Worm (Caenorhabditis elegans) whole organism, young adult: ENCODE results near the gene D1005.4.

Experiments
- B0035.1 ChIP-seq: sonication (generic microtip); optimal IDR thresholded peaks from 2 replicates; lab custom pipeline; 2016; ENCODE audit warnings: missing genetic modification characterization, mild to moderate bottlenecking, missing compliant biosample characterization, missing genotype, missing genetic modification reagents
- B0336.3 ChIP-seq: fragments of 200-800 bp; sonication (Bioruptor generic); IDR thresholded peaks from 2 replicates; pipeline ENCODE4 v1.3.6; 2022; ENCODE audit warnings: missing genetic modification characterization, missing compliant biosample characterization
- F49E8.2 ChIP-seq: sonication (generic microtip); optimal IDR thresholded peaks from 3 replicates; lab custom pipeline; 2017; ENCODE audit warnings: missing genetic modification characterization, mild to moderate bottlenecking, missing compliant biosample characterization, antibody characterized with exemption, moderate library complexity; ENCODE audit not compliant: insufficient read depth
- F52B5.7 ChIP-seq: sonication (generic microtip); optimal IDR thresholded peaks from 2 replicates; lab custom pipeline; 2016; ENCODE audit warnings: mild to moderate bottlenecking, missing genetic modification characterization, missing compliant biosample characterization
- K11D2.4 ChIP-seq: fragments of 200-800 bp; sonication (Bioruptor generic); IDR thresholded peaks from 2 replicates; pipeline ENCODE4 v1.3.6; 2022; ENCODE audit warnings: missing genetic modification reagents, missing genetic modification characterization, missing compliant biosample characterization
- Y79H2A.3 ChIP-seq: fragments of 200-800 bp; sonication (Bioruptor generic); conservative IDR thresholded peaks from 2 replicates; pipeline ENCODE4 v1.3.6; 2022; ENCODE audit warnings: missing genetic modification reagents, missing genetic modification characterization, missing compliant biosample characterization
- ZK185.1 ChIP-seq: sonication (generic microtip); optimal IDR thresholded peaks from 2 replicates; lab custom pipeline; 2016; ENCODE audit warnings: mild to moderate bottlenecking, missing genetic modification characterization, missing compliant biosample characterization; ENCODE audit not compliant: poor library complexity, severe bottlenecking
- akir-1 ChIP-seq: fragments of 200-800 bp; sonication (Bioruptor generic); optimal IDR thresholded peaks from 2 replicates; lab custom pipeline; 2018; ENCODE audit warnings: mild to moderate bottlenecking, missing genetic modification characterization, moderate library complexity, missing compliant biosample characterization
- ama-1 ChIP-seq, 3 experiments: fragments of 150-350 bp in 1 of 3; sonication (generic microtip) in 2 of 3; optimal IDR thresholded peaks; 2 replicates each; lab custom pipeline; 2014 to 2018; ENCODE audit warnings: missing biosample characterization in 2 of 3, missing genetic modification characterization in 2 of 3, missing genetic modification reagents in 2 of 3
- attf-3 ChIP-seq: fragments of 200-800 bp; sonication (Bioruptor generic); conservative IDR thresholded peaks from 2 replicates; pipeline ENCODE4 v1.3.6; 2022; ENCODE audit warnings: missing genetic modification reagents, missing genetic modification characterization, missing compliant biosample characterization
- attf-6 ChIP-seq: fragments of 200-800 bp; sonication (Bioruptor generic); IDR thresholded peaks from 2 replicates; pipeline ENCODE4 v1.3.6; 2022; ENCODE audit warnings: missing genetic modification reagents, missing genetic modification characterization, missing compliant biosample characterization
- dox-1 ChIP-seq: fragments of 200-800 bp; sonication (Bioruptor generic); IDR thresholded peaks from 2 replicates; pipeline ENCODE4 v1.3.6; 2022; ENCODE audit warnings: missing genetic modification reagents, missing genetic modification characterization, missing compliant biosample characterization
- dpff-1 ChIP-seq: sonication (generic microtip); optimal IDR thresholded peaks from 2 replicates; lab custom pipeline; 2017; ENCODE audit warnings: mild to moderate bottlenecking, missing genetic modification characterization, missing compliant biosample characterization
- him-1 ChIP-seq: sonication (generic microtip); optimal IDR thresholded peaks from 2 replicates; lab custom pipeline; 2016; ENCODE audit warnings: missing genotype, missing genetic modification reagents, missing genetic modification characterization, missing compliant biosample characterization
- hlh-26 ChIP-seq: fragments of 200-800 bp; sonication (Bioruptor generic); conservative IDR thresholded peaks from 2 replicates; pipeline ENCODE4 v1.3.6; 2022; ENCODE audit warnings: missing genetic modification reagents, missing genetic modification characterization, missing compliant biosample characterization
- hmg-1.2 ChIP-seq: fragments of 200-800 bp; sonication (Bioruptor generic); IDR thresholded peaks from 2 replicates; pipeline ENCODE4 v1.3.6; 2022; ENCODE audit warnings: missing genetic modification reagents, missing genetic modification characterization, missing compliant biosample characterization
- hmg-20 ChIP-seq: fragments of 200-800 bp; sonication (Bioruptor generic); IDR thresholded peaks from 2 replicates; pipeline ENCODE4 v1.3.6; 2022; ENCODE audit warnings: missing genetic modification reagents, missing genetic modification characterization, missing compliant biosample characterization
- lag-1 ChIP-seq: fragments of 200-800 bp; sonication (Bioruptor generic); IDR thresholded peaks from 2 replicates; pipeline ENCODE4 v1.3.6; 2022; ENCODE audit warnings: missing genetic modification reagents, missing genetic modification characterization, missing compliant biosample characterization
- let-607 ChIP-seq, 2 experiments: fragments of 200-800 bp in 1 of 2; sonication (Bioruptor generic) in 1 of 2; sonication (generic microtip) in 1 of 2; optimal IDR thresholded peaks; 2 replicates each; lab custom pipeline; 2016 to 2018; ENCODE audit warnings: mild to moderate bottlenecking in 2 of 2, missing compliant biosample characterization in 2 of 2, missing genetic modification characterization in 2 of 2, moderate library complexity in 2 of 2, missing genotype in 1 of 2
- lin-35 ChIP-seq, 3 experiments: fragments of 150-350 bp in 2 of 3; sonication (generic microtip) in 1 of 3; optimal IDR thresholded peaks; 2 replicates each; lab custom pipeline; 2014 to 2018; ENCODE audit warnings: missing biosample characterization in 3 of 3, missing genetic modification characterization in 3 of 3, missing genetic modification reagents in 3 of 3
- lin-40 ChIP-seq: sonication (generic microtip); optimal IDR thresholded peaks from 2 replicates; lab custom pipeline; 2016; ENCODE audit warnings: missing genetic modification characterization, mild to moderate bottlenecking, missing compliant biosample characterization, missing genotype, missing genetic modification reagents
- lin-54 ChIP-seq: fragments of 200-800 bp; sonication (Bioruptor generic); optimal IDR thresholded peaks from 2 replicates; lab custom pipeline; 2018; ENCODE audit warnings: mild to moderate bottlenecking, missing genetic modification characterization, missing compliant biosample characterization
- madf-10 ChIP-seq: sonication (generic microtip); optimal IDR thresholded peaks from 2 replicates; lab custom pipeline; 2016; ENCODE audit warnings: mild to moderate bottlenecking, missing genetic modification characterization, missing compliant biosample characterization
- nfyb-1 ChIP-seq: fragments of 200-800 bp; sonication (Bioruptor generic); IDR thresholded peaks from 2 replicates; pipeline ENCODE4 v1.3.6; 2022; ENCODE audit warnings: missing genetic modification reagents, missing genetic modification characterization, missing compliant biosample characterization
- nhr-90 ChIP-seq: sonication (generic microtip); optimal IDR thresholded peaks from 2 replicates; lab custom pipeline; 2016; ENCODE audit warnings: missing genotype, mild to moderate bottlenecking, missing genetic modification characterization, missing compliant biosample characterization
- pbrm-1 ChIP-seq: fragments of 200-800 bp; sonication (Bioruptor generic); IDR thresholded peaks from 2 replicates; pipeline ENCODE4 v1.3.6; 2022; ENCODE audit warnings: missing genetic modification reagents, missing genetic modification characterization, missing compliant biosample characterization
- pha-4 ChIP-seq: fragments of 150-350 bp; sonication (generic microtip); optimal IDR thresholded peaks from 2 replicates; lab custom pipeline; 2014; ENCODE audit warnings: missing biosample characterization, missing genetic modification reagents, missing genetic modification characterization
- repo-1 ChIP-seq: sonication (generic microtip); optimal IDR thresholded peaks from 2 replicates; lab custom pipeline; 2017; ENCODE audit warnings: mild to moderate bottlenecking, missing genetic modification characterization, missing compliant biosample characterization
- snpc-1.1 ChIP-seq: sonication (generic microtip); optimal IDR thresholded peaks from 2 replicates; lab custom pipeline; 2017; ENCODE audit warnings: missing genetic modification characterization, mild to moderate bottlenecking, missing compliant biosample characterization, antibody characterized with exemption, moderate library complexity, missing genotype, missing genetic modification reagents; ENCODE audit not compliant: insufficient read depth
- tlf-1 ChIP-seq: fragments of 200-800 bp; sonication (Bioruptor generic); optimal IDR thresholded peaks from 2 replicates; lab custom pipeline; 2018; ENCODE audit warnings: mild to moderate bottlenecking, missing genetic modification characterization, missing compliant biosample characterization
- zim-3 ChIP-seq: sonication (generic microtip); optimal IDR thresholded peaks from 2 replicates; lab custom pipeline; 2017; ENCODE audit warnings: mild to moderate bottlenecking, missing genetic modification characterization, moderate library complexity, missing compliant biosample characterization
- ztf-22 ChIP-seq: fragments of 200-800 bp; sonication (Bioruptor generic); optimal IDR thresholded peaks from 2 replicates; lab custom pipeline; 2018; ENCODE audit warnings: mild to moderate bottlenecking, missing genetic modification characterization, moderate library complexity, missing compliant biosample characterization
- ztf-25 ChIP-seq: fragments of 200-800 bp; sonication (Bioruptor generic); IDR thresholded peaks from 2 replicates; pipeline ENCODE4 v1.3.6; 2022; ENCODE audit warnings: missing genetic modification reagents, missing genetic modification characterization, missing compliant biosample characterization

Gene D1005.4

DNA sequence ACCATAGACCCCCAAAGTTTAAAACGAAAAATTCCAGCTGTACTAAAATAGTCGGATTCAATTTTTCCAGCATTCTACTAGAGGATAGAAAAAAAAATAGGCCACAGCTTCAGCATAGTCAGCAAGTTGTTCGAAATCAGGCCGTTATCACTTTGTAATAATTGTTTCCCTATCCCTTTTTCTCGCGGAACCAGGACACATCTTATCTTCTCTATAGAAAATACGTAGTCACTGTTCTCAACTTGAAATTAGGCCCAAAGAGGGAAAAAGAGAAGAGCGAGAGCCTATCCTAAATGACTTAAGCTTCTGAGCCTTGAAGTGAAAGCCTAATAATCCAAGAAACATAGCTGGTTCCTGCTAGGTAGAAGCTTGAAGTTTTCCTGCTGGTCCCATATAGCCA, 39.9 kb downstream of the D1005.4 start:
- TF ChIP-seq attf-6 (no peak), hlh-26 (no peak), ztf-22 (no peak), lag-1 (0 out of 2 replicates have a peak, but pooled peaks have one; percentile 11), hmg-20 (GFP tag; lab: Robert Waterston, UW) (0 out of 2 replicates have a peak, but pooled peaks have one; percentile 36), ztf-25 (GFP tag; lab: Robert Waterston, UW) (no peak), ZK185.1 (tag; lab: Kevin White, UChicago) (peak; percentile 44), pbrm-1 (GFP tag; lab: Robert Waterston, UW) (peak; percentile 31; the same call in 1 of the 2 replicates), attf-3 (GFP tag; lab: Robert Waterston, UW) (no peak), F52B5.7 (tag; lab: Kevin White, UChicago) (no peak), K11D2.4 (GFP tag; lab: Robert Waterston, UW) (peak; percentile 26; the same call in 1 of the 2 replicates), tlf-1 (GFP tag; lab: Kevin White, UChicago) (peak; percentile 33), snpc-1.1 (tag; lab: Kevin White, UChicago) (no peak), pha-4 (no peak), nhr-90 (tag; lab: Kevin White, UChicago) (no peak), dox-1 (GFP tag; lab: Robert Waterston, UW) (0 out of 2 replicates have a peak, but pooled peaks have one; percentile 16), him-1 (no peak), repo-1 (tag; lab: Kevin White, UChicago) (peak; percentile 17), ama-1 (optimal IDR thresholded peaks at IDR 0.05; lab: Kevin White, UChicago) (peak; percentile 76), ama-1 (GFP tag; optimal IDR thresholded peaks at IDR 0.05; lab: Kevin White, UChicago) (no peak), B0336.3 (peak; percentile 36; the same call in 1 of the 2 replicates), B0035.1 (tag; lab: Kevin White, UChicago) (no peak), lin-40 (peak; percentile 22), madf-10 (tag; lab: Kevin White, UChicago) (peak; percentile 25), F49E8.2 (tag; lab: Kevin White, UChicago) (no peak), hmg-1.2 (peak; percentile 25; the same call in 1 of the 2 replicates), nfyb-1 (peak; percentile 62; the same call in 1 of the 2 replicates), lin-54 (GFP tag; lab: Kevin White, UChicago) (peak; percentile 13)
- TF ChIP-seq, all 124 proteins: peak for 15

DNA sequence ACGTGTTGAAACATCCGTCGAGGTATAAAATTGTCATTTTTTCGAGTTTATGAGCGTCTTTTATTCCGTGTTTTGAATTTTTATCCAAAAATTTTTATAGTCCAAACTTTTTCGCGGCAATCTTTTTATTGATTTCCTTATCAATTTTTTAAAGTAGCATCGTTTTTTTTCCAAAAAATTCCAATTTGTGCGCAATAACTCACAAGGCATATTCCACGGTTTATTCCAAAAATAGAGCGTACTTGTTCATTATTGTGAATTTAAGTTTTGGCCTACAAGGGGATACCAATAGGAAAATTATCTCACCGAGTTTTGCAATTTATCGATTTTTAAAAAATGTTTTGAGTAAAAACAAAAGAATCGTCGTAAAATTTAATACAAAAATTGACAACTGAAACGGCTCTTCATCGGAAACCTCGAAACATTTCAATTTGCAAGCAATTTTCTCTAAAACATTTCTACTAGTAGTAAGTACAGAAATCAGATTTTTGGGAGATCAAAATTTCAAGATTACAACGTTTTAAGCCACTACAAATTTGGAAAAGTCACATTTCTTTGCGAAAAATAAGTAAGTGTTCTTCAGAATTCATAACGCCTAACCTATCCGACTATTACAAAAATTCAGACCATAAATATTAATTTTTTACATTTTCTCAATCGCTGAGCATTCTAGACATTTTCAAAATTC, 41.9 kb downstream of the D1005.4 start:
- peak; percentile 41 for TF ChIP-seq lin-40
- no peak for TF ChIP-seq dpff-1 (tag; lab: Kevin White, UChicago)
- no peak for TF ChIP-seq let-607 (tag; optimal IDR thresholded peaks at IDR 0.05; lab: Kevin White, UChicago)
- no peak for TF ChIP-seq Y79H2A.3 (GFP tag; lab: Robert Waterston, UW)
- no peak for TF ChIP-seq ama-1 (optimal IDR thresholded peaks at IDR 0.05; lab: Kevin White, UChicago)
- TF ChIP-seq ama-1 (GFP tag; optimal IDR thresholded peaks at IDR 0.05; lab: Kevin White, UChicago) = no peak
- 0 out of 2 replicates have a peak, but pooled peaks have one; percentile 9 for TF ChIP-seq hmg-1.2
- peak in 1 of 3 experiments; percentile 53 for TF ChIP-seq lin-35 (GFP tag; optimal IDR thresholded peaks at IDR 0.05; lab: Kevin White, UChicago)
- no peak for TF ChIP-seq zim-3 (tag; lab: Kevin White, UChicago)
- TF ChIP-seq akir-1 (GFP tag; lab: Kevin White, UChicago) = no peak
